Worm (Caenorhabditis elegans): ENCODE data around the gene F49C12.4.

- TF ChIP-seq lin-38 (GFP tag; IDR thresholded peaks at IDR 0.05) (no peak; the same call in 1 of the 2 replicates), cey-2 (tag; optimal IDR thresholded peaks at IDR 0.05; ENCODE audit: borderline replicate concordance, insufficient read depth) (no peak), egl-27 (tag; optimal IDR thresholded peaks at IDR 0.05) (no peak), php-3 (GFP tag; IDR thresholded peaks at IDR 0.05) (no peak)
Observed at ce11 chrIV:9319080-9319479, 15.2 kb upstream of the F49C12.4 start, which contains the start of the genes F49C12.11 and nemt-1.

All from whole organism, L4 larva.